Worm (Caenorhabditis elegans) whole organism, L2 larva: Measurements from ENCODE around the gene nkat-1.

Source experiments
- ZK546.5 ChIP-seq: sonication (generic microtip); optimal IDR thresholded peaks from 2 replicates; lab custom pipeline; 2017; ENCODE audit warnings: missing biosample characterization, missing genetic modification characterization
- aly-2 ChIP-seq: fragments of 150-350 bp; optimal IDR thresholded peaks from 2 replicates; lab custom pipeline; 2014; ENCODE audit warnings: missing biosample characterization, missing genetic modification characterization
- nhr-12 ChIP-seq: fragments of 150-350 bp; optimal IDR thresholded peaks from 2 replicates; lab custom pipeline; 2014; ENCODE audit warnings: missing biosample characterization, missing genetic modification characterization
- nhr-21 ChIP-seq: fragments of 150-350 bp; optimal IDR thresholded peaks from 2 replicates; lab custom pipeline; 2014; ENCODE audit warnings: missing biosample characterization, missing genetic modification characterization
- nhr-25 ChIP-seq: fragments of 150-350 bp; sonication (generic microtip); optimal IDR thresholded peaks from 3 replicates; lab custom pipeline; 2014; ENCODE audit warnings: missing biosample characterization, missing genetic modification characterization
- unc-39 ChIP-seq: fragments of 150-350 bp; optimal IDR thresholded peaks from 2 replicates; lab custom pipeline; 2014; ENCODE audit warnings: missing biosample characterization, missing genetic modification characterization
- unc-55 ChIP-seq: fragments of 150-350 bp; sonication (generic microtip); optimal IDR thresholded peaks from 3 replicates; lab custom pipeline; 2014; ENCODE audit warnings: missing biosample characterization, missing genetic modification reagents, missing genetic modification characterization

DNA sequence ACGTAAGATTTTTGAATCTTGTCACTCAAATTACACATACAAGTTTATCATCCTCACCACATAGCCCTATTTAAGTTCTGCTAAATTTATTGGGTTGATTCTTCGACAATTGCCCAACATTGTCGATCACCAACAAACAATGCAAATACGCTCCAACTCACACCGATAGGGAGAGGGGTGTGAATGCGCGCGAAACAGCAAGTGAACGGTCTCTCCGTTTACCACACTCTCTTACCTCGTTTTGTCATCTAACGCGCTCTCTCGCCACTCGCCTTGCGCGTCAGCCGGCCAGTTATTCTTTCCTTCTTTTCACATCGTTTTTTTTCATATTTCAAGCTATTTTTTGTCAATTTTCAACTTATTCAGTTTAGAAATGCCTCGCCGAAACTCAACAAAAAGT, 38.0 kb downstream of the nkat-1 start, which contains the start of gene F16B12.6:
- TF ChIP-seq aly-2 (tag; lab: Kevin White, UChicago) (no peak), unc-55 (GFP tag; lab: Kevin White, UChicago) (peak; percentile 89), nhr-21 (tag; lab: Kevin White, UChicago) (peak; percentile 71), unc-39 (no peak), nhr-25 (tag; lab: Kevin White, UChicago) (peak; percentile 73), ZK546.5 (tag; lab: Kevin White, UChicago) (no peak), nhr-12 (tag; lab: Kevin White, UChicago) (no peak)
